Fruit fly (Drosophila melanogaster) S2 (cell line): ENCODE measurements around the gene frc.

Source experiments
- CG8478 ChIP-seq: fragments of >200 bp; optimal IDR thresholded peaks from 2 replicates; lab custom pipeline; 2018
- CTCF ChIP-seq, 2 experiments: fragments of >200 bp; optimal IDR thresholded peaks; 2 replicates each; lab custom pipeline; 2018

frc gene

dm6 chr3L:17391132-17391531 is 41.9 kb downstream of the frc start:
- no peak for TF ChIP-seq CTCF (optimal IDR thresholded peaks at IDR 0.05; lab: Kevin White, UChicago)
- TF ChIP-seq CG8478 (lab: Kevin White, UChicago): no peak

DNA sequence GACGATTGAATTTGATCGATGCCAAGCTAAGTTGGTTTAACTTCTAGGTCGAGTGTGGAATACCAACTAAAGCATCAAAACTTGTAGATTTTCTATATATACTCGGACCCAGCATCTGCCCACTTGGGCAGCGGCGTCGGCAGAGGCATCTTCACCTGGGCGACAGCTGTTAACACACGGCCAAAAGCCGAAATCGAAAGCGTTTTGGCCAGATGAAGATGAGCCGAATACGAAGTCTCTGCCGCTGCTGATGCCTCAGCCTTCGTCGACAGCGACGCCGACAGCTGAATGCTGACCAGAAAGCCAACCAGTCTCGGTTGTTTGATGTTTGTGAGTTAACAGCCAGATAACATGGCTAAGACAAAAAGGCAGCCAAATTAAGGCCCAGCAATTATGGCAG is 44.1 kb downstream of the frc start, which contains the start of gene CG13731:
TSS of gene CG13731 (minus strand) at position 62 of the 400 bp plus-strand sequence.
- TF ChIP-seq CG8478 (lab: Kevin White, UChicago): no peak
- no peak for TF ChIP-seq CTCF (optimal IDR thresholded peaks at IDR 0.05; lab: Kevin White, UChicago)

DNA sequence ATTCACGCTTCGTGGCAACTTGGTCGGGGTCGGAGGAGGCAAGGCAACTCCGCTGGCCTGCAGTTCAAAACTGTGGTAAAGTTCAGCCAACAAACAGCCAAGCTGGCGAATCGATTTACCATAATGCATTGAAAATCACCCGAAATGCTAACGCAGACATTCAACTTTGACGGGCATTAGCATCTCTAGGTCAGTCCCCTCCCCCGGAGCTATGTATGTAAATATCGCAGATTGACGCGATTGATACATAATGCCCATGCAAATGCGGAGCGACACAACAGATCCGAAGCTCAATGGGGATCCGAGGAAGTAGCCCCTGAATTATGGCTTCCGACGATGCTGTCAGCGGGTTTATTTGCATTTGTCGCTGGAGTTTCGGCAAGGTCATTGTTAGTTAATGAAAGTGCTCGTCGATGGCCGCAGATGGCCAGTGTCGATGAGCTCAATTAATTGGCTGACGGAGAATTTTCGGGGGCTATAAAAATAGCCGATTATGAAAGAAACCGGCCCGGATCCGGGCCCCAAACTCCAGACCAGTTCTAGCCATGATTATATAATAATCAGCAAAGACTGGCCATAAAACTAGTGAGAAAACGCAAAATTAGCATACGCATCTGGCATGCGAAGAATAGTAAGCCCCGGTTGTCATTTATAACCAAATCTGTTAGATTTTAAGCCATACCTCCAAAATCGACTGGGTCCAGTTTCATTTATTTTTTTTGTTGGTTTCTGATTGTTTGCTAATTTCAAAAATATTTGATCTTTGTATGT is 46.2 kb downstream of the frc start:
- TF ChIP-seq CTCF (optimal IDR thresholded peaks at IDR 0.05; lab: Kevin White, UChicago) (no peak), CG8478 (lab: Kevin White, UChicago) (no peak)

dm6 chr3L:17383714-17384113 is 49.3 kb downstream of the frc start:
- TF ChIP-seq CG8478 (lab: Kevin White, UChicago) (no peak), CTCF (optimal IDR thresholded peaks at IDR 0.05; lab: Kevin White, UChicago) (peak; percentile 47 to 57)

DNA sequence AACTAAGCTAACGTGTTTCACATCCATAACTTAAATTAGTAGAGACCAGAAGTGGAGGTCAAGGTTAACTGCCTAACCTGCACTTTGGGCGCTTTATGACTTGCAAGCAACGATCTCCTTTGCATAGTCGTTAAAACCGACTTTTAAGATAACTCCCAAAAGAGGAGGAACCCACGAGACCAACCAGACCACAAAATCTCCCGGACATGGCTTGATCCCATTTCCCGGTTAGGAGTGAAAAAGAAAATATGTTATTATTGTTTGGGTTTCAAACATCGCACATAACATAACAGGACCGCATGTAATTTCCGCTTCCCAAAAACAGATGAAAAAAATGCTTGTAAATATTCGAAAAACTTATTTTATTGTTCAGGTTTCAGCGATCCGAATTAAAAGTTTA is 49.7 kb downstream of the frc start:
- TF ChIP-seq CTCF (optimal IDR thresholded peaks at IDR 0.05; lab: Kevin White, UChicago): no peak
- no peak for TF ChIP-seq CG8478 (lab: Kevin White, UChicago)

DNA sequence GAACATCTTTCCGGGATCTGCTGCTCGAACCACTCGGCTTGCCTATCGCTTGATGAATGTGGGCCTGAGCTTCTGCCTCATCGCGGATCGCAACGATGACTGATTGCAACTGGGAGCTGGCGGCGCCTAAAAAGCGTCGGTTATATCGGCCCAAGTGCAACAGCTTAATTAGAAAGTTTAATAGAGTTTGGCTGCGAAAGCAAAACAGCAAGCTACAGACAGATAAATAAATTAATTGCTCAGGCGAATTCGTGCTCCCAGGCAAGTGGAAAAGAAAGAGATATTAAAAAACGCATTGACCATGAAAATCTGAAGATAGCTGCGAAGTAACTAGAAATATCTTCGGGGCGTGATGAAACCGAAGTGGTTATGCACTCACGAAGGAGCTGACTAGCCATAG is 50.4 kb downstream of the frc start, which contains the start of gene CG13728:
TSS of gene CG13728 (minus strand) at position 101 of the 400 bp plus-strand sequence.
- TF ChIP-seq CTCF (optimal IDR thresholded peaks at IDR 0.05; lab: Kevin White, UChicago) (no peak), CG8478 (lab: Kevin White, UChicago) (no peak)

DNA sequence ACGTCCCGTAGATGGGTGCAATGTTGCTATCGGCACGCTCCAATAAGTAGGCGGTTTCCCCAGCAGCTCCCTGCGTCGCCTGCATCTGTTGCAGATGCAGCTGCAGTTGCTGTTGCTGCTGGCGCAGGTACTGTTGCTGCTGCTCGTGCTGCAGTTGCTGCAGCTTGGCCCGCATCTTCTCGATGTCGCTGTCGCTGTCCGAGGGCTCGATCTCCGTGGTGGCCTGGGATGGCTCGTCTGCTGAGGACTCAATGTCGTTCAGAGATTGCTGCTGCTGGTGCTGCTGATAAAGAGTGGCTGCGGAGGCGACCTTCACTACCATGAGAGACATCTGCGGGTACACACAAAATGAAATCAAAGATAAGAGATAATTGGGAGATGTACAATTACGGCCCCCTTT is 51.0 kb downstream of the frc start:
- TF ChIP-seq CG8478 (lab: Kevin White, UChicago) (no peak), CTCF (optimal IDR thresholded peaks at IDR 0.05; lab: Kevin White, UChicago) (no peak)

dm6 chr3L:17379311-17379710 is 53.7 kb downstream of the frc start, which contains the start of gene Cad74A:
Cad74A (minus strand) TSS chr3L:17379530.
- TF ChIP-seq CTCF (optimal IDR thresholded peaks at IDR 0.05; lab: Kevin White, UChicago) (no peak), CG8478 (lab: Kevin White, UChicago) (no peak)
